Worm (Caenorhabditis elegans): Measurements from ENCODE around the gene srw-108.

srw-108 gene

DNA sequence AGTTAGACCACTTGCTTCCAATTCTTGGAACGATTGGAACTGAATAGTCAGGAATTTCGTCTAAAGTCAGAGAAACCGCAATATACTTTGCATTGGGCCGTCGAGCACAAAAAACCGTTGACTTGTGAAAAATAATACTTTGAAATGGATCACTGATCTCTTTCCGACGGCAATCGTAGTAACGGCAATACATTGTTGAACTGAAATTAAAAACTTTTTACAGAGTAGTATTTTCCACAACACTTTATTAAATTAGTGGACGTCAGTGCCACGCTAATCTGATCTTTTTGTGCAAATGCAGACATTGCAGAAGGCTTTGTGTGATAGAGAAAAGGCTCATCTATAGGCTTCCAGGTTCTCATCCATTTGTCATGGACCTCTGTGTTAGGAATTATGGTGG is 24.7 kb downstream of the srw-108 start:
- TF ChIP-seq ZK546.5 (tag; optimal IDR thresholded peaks at IDR 0.05) = no peak
- peak in 1 of 2 experiments; percentile 91 for TF ChIP-seq unc-62 (GFP tag; optimal IDR thresholded peaks at IDR 0.05 in 1 of 2)
- TF ChIP-seq unc-62 (tag; optimal IDR thresholded peaks at IDR 0.05) = no peak

DNA sequence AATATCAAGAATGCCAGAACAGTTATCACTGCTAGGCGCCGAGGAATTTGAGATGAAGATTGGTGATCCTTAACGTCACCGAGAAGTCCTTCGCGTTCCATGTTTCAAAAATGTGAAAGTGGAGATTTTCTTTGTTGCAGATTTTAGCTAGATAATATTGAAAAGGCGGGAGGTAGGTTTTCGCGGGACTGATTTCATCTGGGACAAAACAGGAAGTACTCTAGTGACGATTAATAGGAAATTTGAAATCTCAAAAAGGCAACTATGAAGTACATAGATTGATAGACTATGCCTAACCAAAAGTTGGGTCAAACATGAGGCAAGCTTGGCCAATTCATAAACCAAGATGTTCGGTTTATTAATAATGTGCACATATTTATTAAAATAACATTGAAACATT is 25.4 kb downstream of the srw-108 start, which contains the start of gene C14C6.8:
TSS of gene C14C6.8 (minus strand) at position 101 of the 400 bp plus-strand sequence.
- no peak for TF ChIP-seq fkh-10 (GFP tag; optimal IDR thresholded peaks at IDR 0.05)
- no peak for TF ChIP-seq unc-130 (GFP tag; optimal IDR thresholded peaks at IDR 0.05)
- no peak for TF ChIP-seq mdt-29 (GFP tag; IDR thresholded peaks at IDR 0.05)
- TF ChIP-seq hlh-11 (tag; optimal IDR thresholded peaks at IDR 0.05) = no peak
- TF ChIP-seq zip-11 (GFP tag; IDR thresholded peaks at IDR 0.05) = no peak
- TF ChIP-seq nhr-6 (tag; optimal IDR thresholded peaks at IDR 0.05) = no peak
- no peak for TF ChIP-seq nhr-28 (tag; optimal IDR thresholded peaks at IDR 0.05)
- no peak for TF ChIP-seq duxl-1 (tag; optimal IDR thresholded peaks at IDR 0.05; ENCODE audit: poor library complexity)
- no peak for TF ChIP-seq mxl-3 (GFP tag; optimal IDR thresholded peaks at IDR 0.05)
- no peak for TF ChIP-seq jun-1 (tag; optimal IDR thresholded peaks at IDR 0.05)
- no peak for TF ChIP-seq ceh-20 (GFP tag; IDR thresholded peaks at IDR 0.05)

DNA sequence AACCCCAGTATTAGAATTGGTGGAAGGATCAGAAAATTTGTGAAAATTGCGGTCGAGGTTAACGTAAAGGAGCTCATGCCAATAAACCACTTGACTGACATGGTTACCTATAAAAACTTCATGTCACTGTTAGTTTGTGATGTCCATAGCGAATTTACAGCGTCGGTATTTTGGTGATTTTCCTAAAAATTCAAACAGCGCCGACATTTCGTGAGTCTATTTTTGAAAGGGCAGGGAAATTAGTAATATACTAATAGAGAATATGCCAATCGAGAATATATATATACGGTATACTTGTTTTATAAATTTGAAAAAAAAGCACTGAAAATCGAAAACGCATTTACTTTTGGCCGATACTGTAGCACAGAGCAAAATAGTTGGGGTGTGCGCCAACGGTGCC is 28.4 kb downstream of the srw-108 start, which contains the start of gene srx-8:
TSS of gene srx-8 (minus strand) at position 101 of the 400 bp plus-strand sequence.
- TF ChIP-seq ceh-44 (GFP tag; IDR thresholded peaks at IDR 0.05) (no peak), nhr-76 (tag; optimal IDR thresholded peaks at IDR 0.05) (no peak), nhr-28 (tag; optimal IDR thresholded peaks at IDR 0.05) (no peak), jun-1 (tag; optimal IDR thresholded peaks at IDR 0.05) (no peak), nhr-48 (tag; optimal IDR thresholded peaks at IDR 0.05) (no peak), F26F4.8 (GFP tag; conservative IDR thresholded peaks at IDR 0.05) (no peak), tag-97 (GFP tag; IDR thresholded peaks at IDR 0.05) (no peak), zip-2 (tag; optimal IDR thresholded peaks at IDR 0.05) (no peak), arid-1 (GFP tag; conservative IDR thresholded peaks at IDR 0.05) (no peak), ceh-20 (GFP tag; IDR thresholded peaks at IDR 0.05) (no peak), attf-4 (tag; optimal IDR thresholded peaks at IDR 0.05) (no peak), nhr-11 (tag; optimal IDR thresholded peaks at IDR 0.05) (no peak), T26A8.4 (GFP tag; IDR thresholded peaks at IDR 0.05) (no peak), pqm-1 (tag; optimal IDR thresholded peaks at IDR 0.05) (no peak), ceh-62 (tag; optimal IDR thresholded peaks at IDR 0.05) (no peak), hmg-1.1 (GFP tag; IDR thresholded peaks at IDR 0.05) (no peak), lir-3 (tag; optimal IDR thresholded peaks at IDR 0.05) (no peak)

DNA sequence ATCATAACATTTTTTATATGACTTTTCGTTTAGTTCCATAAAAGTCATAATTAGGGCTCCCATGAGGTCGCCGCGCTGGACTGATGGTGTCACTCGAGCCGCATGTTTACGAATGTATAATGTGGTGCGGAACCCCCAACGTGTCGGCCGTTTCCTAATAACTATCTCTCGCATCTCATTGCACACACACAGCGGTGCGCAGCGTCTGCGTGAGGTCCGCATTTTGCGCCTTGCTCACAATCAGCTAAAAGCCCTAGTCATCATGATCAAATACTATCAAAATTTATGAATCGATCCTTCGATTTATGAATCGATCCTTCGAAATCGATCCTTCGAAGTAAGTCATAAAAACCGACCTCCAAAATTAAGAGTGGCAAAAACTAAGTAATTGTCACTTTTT is 32.2 kb downstream of the srw-108 start, which contains the start of gene srx-7:
TSS of gene srx-7 (plus strand) at position 256 of the 400 bp plus-strand sequence.
- TF ChIP-seq pqm-1 (tag; optimal IDR thresholded peaks at IDR 0.05) (no peak), F37D6.2 (tag; optimal IDR thresholded peaks at IDR 0.05) (no peak), hlh-30 (tag; optimal IDR thresholded peaks at IDR 0.05; ENCODE audit: insufficient read depth) (no peak), ceh-44 (GFP tag; IDR thresholded peaks at IDR 0.05) (peak; percentile 86)

DNA sequence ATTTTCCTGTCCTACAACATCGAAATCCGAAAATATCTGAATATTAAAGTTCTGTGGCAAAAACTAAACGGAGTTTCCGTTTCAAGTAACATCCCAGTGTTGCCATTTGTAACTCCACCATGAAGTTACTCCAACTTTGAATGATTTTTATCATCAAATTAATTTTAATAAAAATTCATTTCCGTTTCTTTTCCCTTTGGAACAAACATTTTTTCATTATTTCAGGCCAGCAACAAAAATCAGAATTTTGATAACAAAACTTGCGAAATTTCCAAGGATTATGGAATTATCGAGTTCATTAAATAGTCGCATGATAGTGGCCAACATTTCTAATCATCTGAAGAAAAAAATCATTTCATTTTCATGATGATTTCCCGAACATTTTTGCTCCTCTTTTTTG is 35.1 kb downstream of the srw-108 start, which contains the start of gene C14C6.2:
TSS of gene C14C6.2 (plus strand) at position 301 of the 400 bp plus-strand sequence.
- no peak for TF ChIP-seq snpc-4 (tag; optimal IDR thresholded peaks at IDR 0.05)

DNA sequence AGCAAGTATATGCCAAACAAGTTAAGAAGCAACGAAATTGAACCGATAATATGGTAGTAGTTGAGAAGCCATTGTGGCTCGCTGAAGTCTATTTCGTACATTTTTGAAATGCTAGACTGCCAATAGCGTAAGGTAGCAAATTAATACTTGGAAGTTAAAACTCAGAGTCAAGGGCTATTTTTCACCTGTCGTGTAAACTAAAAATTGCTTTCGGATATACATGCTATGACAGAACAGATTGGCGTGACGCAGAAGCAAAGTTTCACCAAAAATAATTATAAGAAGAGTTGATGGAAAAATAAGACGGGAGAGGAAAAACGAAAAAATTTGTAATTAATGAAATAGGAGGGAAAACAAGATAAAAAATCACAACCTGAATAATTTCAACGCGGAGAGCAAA is 38.3 kb downstream of the srw-108 start, which contains the start of gene sri-73:
TSS of gene sri-73 (minus strand) at position 101 of the 400 bp plus-strand sequence.
- no peak for TF ChIP-seq nhr-76 (tag; optimal IDR thresholded peaks at IDR 0.05)
- TF ChIP-seq ama-1 (optimal IDR thresholded peaks at IDR 0.05) = no peak

All from whole organism, L4 larva.